Fruit fly (Drosophila melanogaster) whole organism, embryonic: ENCODE results near the gene Kyat.

ENCODE experiments used
- Atf-2 ChIP-seq: fragments of 200-800 bp; sonication (Bioruptor generic); optimal IDR thresholded peaks from 2 replicates; lab custom pipeline; 2016; ENCODE audit warnings: missing biosample characterization, missing genetic modification characterization
- CG10209 ChIP-seq: fragments of 200-800 bp; sonication (Bioruptor generic); optimal IDR thresholded peaks from 3 replicates; lab custom pipeline; 2017; ENCODE audit warnings: missing biosample characterization, mild to moderate bottlenecking, missing genetic modification characterization, missing genetic modification reagents
- CG1233 ChIP-seq: fragments of 200-800 bp; sonication (Bioruptor generic); optimal IDR thresholded peaks from 4 replicates; lab custom pipeline; 2018; ENCODE audit warnings: missing biosample characterization, mild to moderate bottlenecking, missing genetic modification characterization
- CG13296 ChIP-seq: fragments of 200-800 bp; sonication (Bioruptor generic); optimal IDR thresholded peaks from 3 replicates; lab custom pipeline; 2018; ENCODE audit warnings: missing biosample characterization, mild to moderate bottlenecking, missing genetic modification characterization
- CG15269 ChIP-seq: fragments of 200-800 bp; sonication (Bioruptor generic); optimal IDR thresholded peaks from 2 replicates; lab custom pipeline; 2018; ENCODE audit warnings: missing biosample characterization, mild to moderate bottlenecking, missing genetic modification characterization, moderate library complexity
- CG15601 ChIP-seq: fragments of 200-800 bp; sonication (Bioruptor generic); optimal IDR thresholded peaks from 3 replicates; lab custom pipeline; 2019; ENCODE audit warnings: missing biosample characterization, mild to moderate bottlenecking, missing genetic modification characterization, moderate library complexity
- CG16815 ChIP-seq: fragments of 200-800 bp; sonication (Bioruptor generic); optimal IDR thresholded peaks from 3 replicates; lab custom pipeline; 2017; ENCODE audit warnings: missing biosample characterization, mild to moderate bottlenecking, missing genetic modification characterization
- CG18476 ChIP-seq: fragments of 200-800 bp; sonication (Bioruptor generic); optimal IDR thresholded peaks from 2 replicates; lab custom pipeline; 2016; ENCODE audit warnings: missing biosample characterization, mild to moderate bottlenecking, missing genetic modification characterization
- CG18764 ChIP-seq: fragments of 200-800 bp; sonication (Bioruptor generic); optimal IDR thresholded peaks from 3 replicates; lab custom pipeline; 2016; ENCODE audit warnings: missing biosample characterization, missing genetic modification characterization
- CG2129 ChIP-seq: fragments of 200-800 bp; sonication (Bioruptor generic); IDR thresholded peaks from 2 replicates; pipeline ENCODE4 v1.3.6; 2022; ENCODE audit warnings: missing biosample characterization, missing genetic modification characterization; ENCODE audit not compliant: partially characterized antibody
- CG31441 ChIP-seq: fragments of 200-800 bp; sonication (Bioruptor generic); IDR thresholded peaks from 2 replicates; pipeline ENCODE4 v1.3.6; 2022; ENCODE audit warnings: missing biosample characterization, missing genetic modification characterization
- CG33213 ChIP-seq: fragments of 200-800 bp; sonication (Bioruptor generic); optimal IDR thresholded peaks from 3 replicates; lab custom pipeline; 2016; ENCODE audit warnings: missing biosample characterization, missing genetic modification characterization
- CG3995 ChIP-seq: fragments of 200-800 bp; sonication (Bioruptor generic); optimal IDR thresholded peaks from 3 replicates; lab custom pipeline; 2016; ENCODE audit warnings: missing biosample characterization, missing genetic modification characterization
- CG4424 ChIP-seq: fragments of 200-800 bp; sonication (Bioruptor generic); optimal IDR thresholded peaks from 3 replicates; lab custom pipeline; 2016; ENCODE audit warnings: missing biosample characterization, missing genetic modification characterization
- CG6175 ChIP-seq: fragments of 200-800 bp; sonication (Bioruptor generic); IDR thresholded peaks from 3 replicates; pipeline ENCODE4 v1.3.6; 2022; ENCODE audit warnings: missing biosample characterization, missing genetic modification characterization
- CG6272 ChIP-seq: fragments of 200-800 bp; sonication (Bioruptor generic); IDR thresholded peaks from 2 replicates; pipeline ENCODE4 v1.3.6; 2022; ENCODE audit warnings: missing biosample characterization, missing genetic modification characterization
- CG7839 ChIP-seq: fragments of 200-800 bp; sonication (Bioruptor generic); optimal IDR thresholded peaks from 3 replicates; lab custom pipeline; 2018; ENCODE audit warnings: missing biosample characterization, mild to moderate bottlenecking, missing genetic modification characterization, moderate library complexity
- CG7963 ChIP-seq: fragments of 200-800 bp; sonication (Bioruptor generic); IDR thresholded peaks from 3 replicates; pipeline ENCODE4 v1.3.6; 2022; ENCODE audit warnings: missing biosample characterization, missing genetic modification characterization; ENCODE audit not compliant: partially characterized antibody
- CG8388 ChIP-seq: fragments of 200-800 bp; sonication (Bioruptor generic); optimal IDR thresholded peaks from 2 replicates; lab custom pipeline; 2019; ENCODE audit warnings: missing biosample characterization, mild to moderate bottlenecking, missing genetic modification characterization, moderate library complexity
- CG8765 ChIP-seq: fragments of 200-800 bp; sonication (Bioruptor generic); IDR thresholded peaks from 2 replicates; pipeline ENCODE4 v1.3.6; 2022; ENCODE audit warnings: missing biosample characterization, missing genetic modification characterization
- CG9215 ChIP-seq: fragments of 200-800 bp; sonication (Bioruptor generic); IDR thresholded peaks from 2 replicates; pipeline ENCODE4 v1.3.6; 2022; ENCODE audit warnings: missing biosample characterization, missing genetic modification characterization
- CG9932 ChIP-seq: fragments of 200-800 bp; sonication (Bioruptor generic); IDR thresholded peaks from 2 replicates; pipeline ENCODE4 v1.3.6; 2022; ENCODE audit warnings: missing biosample characterization, missing genetic modification characterization
- Dref ChIP-seq: fragments of 200-800 bp; sonication (Bioruptor generic); IDR thresholded peaks from 2 replicates; pipeline ENCODE4 v1.3.6; 2022; ENCODE audit warnings: missing biosample characterization, missing genetic modification characterization
- Elba2 ChIP-seq: fragments of 200-800 bp; sonication (Bioruptor generic); optimal IDR thresholded peaks from 3 replicates; lab custom pipeline; 2016; ENCODE audit warnings: missing biosample characterization, missing genetic modification characterization
- Gsc ChIP-seq: fragments of 200-800 bp; sonication (Bioruptor generic); IDR thresholded peaks from 2 replicates; pipeline ENCODE4 v1.3.6; 2022; ENCODE audit warnings: missing biosample characterization, missing genetic modification characterization
- H15 ChIP-seq: fragments of 200-800 bp; sonication (Bioruptor generic); IDR thresholded peaks from 3 replicates; pipeline ENCODE4 v1.3.6; 2022; ENCODE audit warnings: missing biosample characterization, missing genetic modification characterization
- Mes4 ChIP-seq: fragments of 200-800 bp; sonication (Bioruptor generic); optimal IDR thresholded peaks from 2 replicates; lab custom pipeline; 2016; ENCODE audit warnings: missing biosample characterization, missing genetic modification characterization
- NC2β ChIP-seq: fragments of 200-800 bp; sonication (Bioruptor generic); optimal IDR thresholded peaks from 2 replicates; lab custom pipeline; 2016; ENCODE audit warnings: missing biosample characterization, missing genetic modification characterization
- Oaz ChIP-seq: fragments of 200-800 bp; sonication (Bioruptor generic); IDR thresholded peaks from 2 replicates; pipeline ENCODE4 v1.3.6; 2022; ENCODE audit warnings: missing biosample characterization, missing genetic modification characterization
- Side ChIP-seq: fragments of 200-800 bp; sonication (Bioruptor generic); optimal IDR thresholded peaks from 2 replicates; lab custom pipeline; 2016; ENCODE audit warnings: missing biosample characterization, missing genetic modification characterization
- caup ChIP-seq: fragments of 200-800 bp; sonication (Bioruptor generic); optimal IDR thresholded peaks from 3 replicates; lab custom pipeline; 2017; ENCODE audit warnings: missing biosample characterization, mild to moderate bottlenecking, missing genetic modification characterization, moderate library complexity; ENCODE audit not compliant: severe bottlenecking
- ci ChIP-seq: fragments of 200-800 bp; sonication (Bioruptor generic); IDR thresholded peaks from 3 replicates; pipeline ENCODE4 v1.3.6; 2022; ENCODE audit warnings: missing biosample characterization, missing genetic modification characterization
- da ChIP-seq: fragments of 200-800 bp; sonication (Bioruptor generic); optimal IDR thresholded peaks from 2 replicates; lab custom pipeline; 2016; ENCODE audit warnings: missing biosample characterization, missing genetic modification characterization
- dati ChIP-seq: fragments of 200-800 bp; sonication (Bioruptor generic); IDR thresholded peaks from 2 replicates; pipeline ENCODE4 v1.3.6; 2022; ENCODE audit warnings: missing biosample characterization, missing genetic modification characterization
- dimm ChIP-seq: fragments of 200-800 bp; sonication (Bioruptor generic); IDR thresholded peaks from 2 replicates; pipeline ENCODE4 v1.3.6; 2022; ENCODE audit warnings: missing biosample characterization, missing genetic modification characterization
- dysf ChIP-seq: fragments of 200-800 bp; sonication (Bioruptor generic); IDR thresholded peaks from 3 replicates; pipeline ENCODE4 v1.3.6; 2022; ENCODE audit warnings: missing biosample characterization, missing genetic modification characterization
- exex ChIP-seq: fragments of 200-800 bp; sonication (Bioruptor generic); optimal IDR thresholded peaks from 4 replicates; lab custom pipeline; 2018; ENCODE audit warnings: missing biosample characterization, mild to moderate bottlenecking, missing genetic modification characterization, moderate library complexity
- gt ChIP-seq: fragments of 200-800 bp; sonication (Bioruptor generic); IDR thresholded peaks from 2 replicates; pipeline ENCODE4 v1.3.6; 2022; ENCODE audit warnings: missing biosample characterization, missing genetic modification characterization
- hbn ChIP-seq: fragments of 200-800 bp; sonication (Bioruptor generic); IDR thresholded peaks from 2 replicates; pipeline ENCODE4 v1.3.6; 2022; ENCODE audit warnings: missing biosample characterization, missing genetic modification characterization; ENCODE audit not compliant: partially characterized antibody
- kay ChIP-seq: fragments of 200-800 bp; sonication (Bioruptor generic); optimal IDR thresholded peaks from 2 replicates; lab custom pipeline; 2016; ENCODE audit warnings: missing biosample characterization, missing genetic modification characterization
- pnt ChIP-seq: fragments of 200-800 bp; sonication (Bioruptor generic); optimal IDR thresholded peaks from 3 replicates; lab custom pipeline; 2016; ENCODE audit warnings: missing biosample characterization, missing genetic modification characterization
- prd ChIP-seq, 3 experiments: fragments of >200 bp in 2 of 3; fragments of 200-800 bp in 1 of 3; sonication (Bioruptor generic) in 1 of 3; optimal IDR thresholded peaks in 2 of 3; IDR thresholded peaks in 1 of 3; 2 replicates in 2 of 3; 3 replicates in 1 of 3; pipeline versions ENCODE4 v1.3.6 to Lab custom; 2017 to 2022; ENCODE audit warnings: missing biosample characterization in 1 of 3, missing genetic modification characterization in 1 of 3
- ro ChIP-seq: fragments of 200-800 bp; sonication (Bioruptor generic); IDR thresholded peaks from 2 replicates; pipeline ENCODE4 v1.3.6; 2022; ENCODE audit warnings: missing biosample characterization, missing genetic modification characterization
- stwl ChIP-seq: fragments of 200-800 bp; sonication (Bioruptor generic); optimal IDR thresholded peaks from 3 replicates; lab custom pipeline; 2018; ENCODE audit warnings: missing biosample characterization, mild to moderate bottlenecking, missing genetic modification characterization, moderate library complexity
- sug ChIP-seq: fragments of 200-800 bp; optimal IDR thresholded peaks from 2 replicates; lab custom pipeline; 2019; ENCODE audit warnings: missing biosample characterization, mild to moderate bottlenecking, missing genetic modification characterization, moderate library complexity

Kyat gene

dm6 chr3R:11850917-11851897 lies 28.9 kb upstream of the Kyat start (continued):
- TF ChIP-seq CG2129 (GFP tag; lab: Robert Waterston, UW) (no peak), Gsc (peak; percentile 45; the same call in 1 of the 2 replicates), CG16815 (peak; percentile 61), CG18476 (GFP tag; lab: Kevin White, UChicago) (peak; percentile 65), kay (GFP tag; lab: Kevin White, UChicago) (peak; percentile 54), dimm (no peak), CG9932 (no peak), Atf-2 (GFP tag; lab: Kevin White, UChicago) (peak; percentile 80), da (GFP tag; lab: Kevin White, UChicago) (no peak), CG18764 (GFP tag; lab: Kevin White, UChicago) (peak; percentile 58), Side (peak; percentile 44), hbn (GFP tag; lab: Robert Waterston, UW) (no peak), CG7839 (peak; percentile 87), CG33213 (peak; percentile 50), Mes4 (GFP tag; lab: Kevin White, UChicago) (peak; percentile 81), dati (GFP tag; lab: Robert Waterston, UW) (no peak), CG9215 (GFP tag; lab: Robert Waterston, UW) (0 out of 2 replicates have a peak, but pooled peaks have one; percentile 7), CG8765 (GFP tag; lab: Robert Waterston, UW) (no peak), CG4424 (GFP tag; lab: Kevin White, UChicago) (peak; percentile 86), CG15269 (tag; lab: Kevin White, UChicago) (peak; percentile 56), prd (optimal IDR thresholded peaks at IDR 0.05; lab: Kevin White, UChicago) (no peak), prd (GFP tag; IDR thresholded peaks at IDR 0.05; lab: Robert Waterston, UW) (peak; percentile 80; the same call in 2 of the 3 replicates)

- TF ChIP-seq CG1233 (GFP tag; lab: Kevin White, UChicago) (peak; percentile 82), CG3995 (GFP tag; lab: Kevin White, UChicago) (no peak), CG31441 (GFP tag; lab: Robert Waterston, UW) (peak; percentile 94), H15 (GFP tag; lab: Robert Waterston, UW) (peak; percentile 89), CG7963 (GFP tag; lab: Robert Waterston, UW) (no peak), pnt (GFP tag; lab: Kevin White, UChicago) (peak; percentile 95), CG6175 (GFP tag; lab: Robert Waterston, UW) (no peak; the same call in 2 of the 3 replicates), caup (GFP tag; lab: Kevin White, UChicago) (peak; percentile 57), ro (peak; percentile 73), Dref (no peak), CG10209 (peak; percentile 84), ci (GFP tag; lab: Robert Waterston, UW) (peak; percentile 97), NC2β (GFP tag; lab: Kevin White, UChicago) (peak; percentile 91), sug (peak; percentile 33), Oaz (GFP tag; lab: Robert Waterston, UW) (peak; percentile 67), prd (optimal IDR thresholded peaks at IDR 0.05; lab: Kevin White, UChicago) (no peak), prd (GFP tag; IDR thresholded peaks at IDR 0.05; lab: Robert Waterston, UW) (peak; percentile 95), CG8388 (peak; percentile 94), exex (tag; lab: Kevin White, UChicago) (no peak), CG7839 (peak; percentile 92), CG15601 (peak; percentile 94), dysf (GFP tag; lab: Robert Waterston, UW) (peak; percentile 87), CG6272 (peak; percentile 87), CG9215 (GFP tag; lab: Robert Waterston, UW) (peak; percentile 66), Elba2 (no peak), gt (GFP tag; lab: Robert Waterston, UW) (peak; percentile 94), stwl (peak; percentile 3), CG13296 (no peak)
These were observed 27.3 kb upstream of the Kyat start for dm6 chr3R:11849378-11850249.
